Fruit fly (Drosophila melanogaster) whole organism, wandering third instar larva: Measurements from ENCODE around the gene SLC22A.

ENCODE experiments used
- CG32264 ChIP-seq: fragments of 200-800 bp; sonication (Bioruptor generic); optimal IDR thresholded peaks from 2 replicates; lab custom pipeline; 2016; ENCODE audit warnings: missing biosample characterization, missing genetic modification characterization
- CG9705 ChIP-seq: fragments of 200-800 bp; sonication (Bioruptor generic); optimal IDR thresholded peaks from 2 replicates; lab custom pipeline; 2018; ENCODE audit warnings: missing biosample characterization, mild to moderate bottlenecking, missing genetic modification characterization
- CrebA ChIP-seq: fragments of 200-800 bp; sonication (Bioruptor generic); optimal IDR thresholded peaks from 2 replicates; lab custom pipeline; 2016; ENCODE audit warnings: missing biosample characterization, mild to moderate bottlenecking, missing genetic modification characterization, borderline replicate concordance
- Dfd ChIP-seq: fragments of >200 bp; optimal IDR thresholded peaks from 2 replicates; lab custom pipeline; 2017; ENCODE audit warnings: missing biosample characterization, missing genetic modification characterization
- Dif ChIP-seq: fragments of 200-275, 200-300 bp; sonication (Bioruptor generic); optimal IDR thresholded peaks from 2 replicates; lab custom pipeline; 2018; ENCODE audit warnings: missing biosample characterization, missing genetic modification characterization; ENCODE audit not compliant: partially characterized antibody
- GATAd ChIP-seq: sonication (Bioruptor generic); optimal IDR thresholded peaks from 2 replicates; lab custom pipeline; 2016; ENCODE audit warnings: missing biosample characterization, missing genetic modification characterization
- HLH106 ChIP-seq: fragments of 200-800 bp; optimal IDR thresholded peaks from 3 replicates; lab custom pipeline; 2019; ENCODE audit warnings: missing biosample characterization, mild to moderate bottlenecking, missing genetic modification characterization, moderate library complexity
- Hr78 ChIP-seq: fragments of >200 bp; optimal IDR thresholded peaks from 2 replicates; lab custom pipeline; 2017; ENCODE audit warnings: missing biosample characterization, missing genetic modification characterization
- Hr83 ChIP-seq: fragments of 200-300 bp; sonication (Bioruptor generic); optimal IDR thresholded peaks from 2 replicates; lab custom pipeline; 2016; ENCODE audit warnings: missing biosample characterization, mild to moderate bottlenecking, missing genetic modification characterization, moderate library complexity; ENCODE audit not compliant: poor library complexity, severe bottlenecking
- Mio ChIP-seq: sonication (Bioruptor generic); optimal IDR thresholded peaks from 2 replicates; lab custom pipeline; 2016; ENCODE audit warnings: missing biosample characterization, missing genetic modification characterization
- N ChIP-seq: fragments of >200 bp; optimal IDR thresholded peaks from 2 replicates; lab custom pipeline; 2018; ENCODE audit warnings: missing biosample characterization, missing external identifiers, missing genetic modification characterization
- OdsH ChIP-seq: fragments of 200-800 bp; sonication (Bioruptor generic); optimal IDR thresholded peaks from 2 replicates; lab custom pipeline; 2016; ENCODE audit warnings: missing biosample characterization, mild to moderate bottlenecking, missing genetic modification characterization
- Rel ChIP-seq, 2 experiments: fragments of 200-800 bp; sonication (Bioruptor generic) in 1 of 2; optimal IDR thresholded peaks; 2 replicates in 1 of 2; 3 replicates in 1 of 2; lab custom pipeline; 2016 to 2019; ENCODE audit warnings: mild to moderate bottlenecking in 2 of 2, missing biosample characterization in 2 of 2, missing genetic modification characterization in 2 of 2, moderate library complexity in 1 of 2
- Sp1 ChIP-seq: fragments of 200-800 bp; sonication (Bioruptor generic); optimal IDR thresholded peaks from 3 replicates; lab custom pipeline; 2019; ENCODE audit warnings: missing biosample characterization, mild to moderate bottlenecking, missing genetic modification characterization, moderate library complexity
- Vsx2 ChIP-seq: fragments of 200-300, 225-300 bp; sonication (Bioruptor generic); optimal IDR thresholded peaks from 2 replicates; lab custom pipeline; 2018; ENCODE audit warnings: missing biosample characterization, missing genetic modification characterization; ENCODE audit not compliant: partially characterized antibody
- dl ChIP-seq, 2 experiments: fragments of 175-275, 200-275 bp in 1 of 2; fragments of 200-275 bp in 1 of 2; sonication (Bioruptor generic); optimal IDR thresholded peaks; lab custom pipeline; 2018; ENCODE audit warnings: mild to moderate bottlenecking in 2 of 2, missing biosample characterization in 2 of 2, missing genetic modification characterization in 2 of 2, moderate library complexity in 2 of 2; ENCODE audit not compliant: partially characterized antibody in 2 of 2, insufficient read depth in 1 of 2
- dmrt93B ChIP-seq: fragments of 200-800 bp; sonication (Bioruptor generic); optimal IDR thresholded peaks from 2 replicates; lab custom pipeline; 2018; ENCODE audit warnings: missing biosample characterization, mild to moderate bottlenecking, missing genetic modification characterization
- dsf ChIP-seq: sonication (Bioruptor generic); optimal IDR thresholded peaks from 2 replicates; lab custom pipeline; 2016; ENCODE audit warnings: missing biosample characterization, missing genetic modification characterization, borderline replicate concordance
- ey ChIP-seq: fragments of 200-800 bp; sonication (Bioruptor generic); optimal IDR thresholded peaks from 2 replicates; lab custom pipeline; 2016; ENCODE audit warnings: missing biosample characterization, missing genetic modification characterization
- foxo ChIP-seq, 2 experiments: fragments of 200-800 bp; sonication (Bioruptor generic); optimal IDR thresholded peaks; 2 replicates in 1 of 2; 3 replicates in 1 of 2; lab custom pipeline; 2016 to 2017; ENCODE audit warnings: missing biosample characterization in 2 of 2, missing genetic modification characterization in 2 of 2
- fru ChIP-seq: fragments of 200-800 bp; sonication (Bioruptor generic); optimal IDR thresholded peaks from 3 replicates; lab custom pipeline; 2016; ENCODE audit warnings: missing biosample characterization, mild to moderate bottlenecking, missing genetic modification characterization
- h ChIP-seq: fragments of 200-800 bp; sonication (Bioruptor generic); optimal IDR thresholded peaks from 3 replicates; lab custom pipeline; 2016; ENCODE audit warnings: missing biosample characterization, mild to moderate bottlenecking, missing genetic modification characterization
- jim ChIP-seq: fragments of 175-275, 200-325 bp; sonication (Bioruptor generic); optimal IDR thresholded peaks from 2 replicates; lab custom pipeline; 2016; ENCODE audit warnings: missing biosample characterization, mild to moderate bottlenecking, missing genetic modification characterization
- lola ChIP-seq: fragments of >200 bp; optimal IDR thresholded peaks from 2 replicates; lab custom pipeline; 2017; ENCODE audit warnings: missing biosample characterization, missing genetic modification characterization
- pan ChIP-seq: fragments of >200 bp; optimal IDR thresholded peaks from 2 replicates; lab custom pipeline; 2017
- psq ChIP-seq: fragments of 200-800 bp; sonication (Bioruptor generic); optimal IDR thresholded peaks from 3 replicates; lab custom pipeline; 2017; ENCODE audit warnings: missing biosample characterization, mild to moderate bottlenecking, missing genetic modification characterization, moderate library complexity
- rgr ChIP-seq: fragments of 200-800 bp; sonication (Bioruptor generic); optimal IDR thresholded peaks from 3 replicates; lab custom pipeline; 2016; ENCODE audit warnings: missing biosample characterization, mild to moderate bottlenecking, missing genetic modification characterization
- sage ChIP-seq: fragments of 200-800 bp; sonication (Bioruptor generic); optimal IDR thresholded peaks from 2 replicates; lab custom pipeline; 2016; ENCODE audit warnings: missing biosample characterization, mild to moderate bottlenecking, missing genetic modification characterization
- sv ChIP-seq: fragments of 200-800 bp; sonication (Bioruptor generic); optimal IDR thresholded peaks from 3 replicates; lab custom pipeline; 2016; ENCODE audit warnings: missing biosample characterization, missing genetic modification characterization
- usp ChIP-seq: fragments of >200 bp; optimal IDR thresholded peaks from 2 replicates; lab custom pipeline; 2017; ENCODE audit warnings: missing biosample characterization, missing genetic modification characterization
- woc ChIP-seq: sonication (Bioruptor generic); optimal IDR thresholded peaks from 2 replicates; lab custom pipeline; 2016; ENCODE audit warnings: missing biosample characterization, mild to moderate bottlenecking, missing genetic modification characterization

Gene SLC22A

dm6 chr3L:21954474-21955321 is 20.2 kb downstream of the SLC22A start, which contains the start of gene CG7458:
TSS of gene CG7458 (plus strand) at chr3L:21955110.
- TF ChIP-seq CG32264 (GFP tag; lab: Kevin White, UChicago), result no peak
- TF ChIP-seq fru, result peak; percentile 35
- no peak for TF ChIP-seq lola
- peak; percentile 58 for TF ChIP-seq h (GFP tag; lab: Kevin White, UChicago)
- no peak for TF ChIP-seq Hr78 (GFP tag; lab: Kevin White, UChicago)
- TF ChIP-seq sage, result no peak
- TF ChIP-seq Dif (GFP tag; lab: Kevin White, UChicago), result peak; percentile 46
- no peak for TF ChIP-seq CG9705 (GFP tag; lab: Kevin White, UChicago)
- TF ChIP-seq foxo (GFP tag; optimal IDR thresholded peaks at IDR 0.05; lab: Kevin White, UChicago), result peak in 1 of 2 experiments; percentile 46
- peak; percentile 5 for TF ChIP-seq ey (GFP tag; lab: Kevin White, UChicago)
- peak; percentile 52 for TF ChIP-seq pan (lab: Kevin White, UChicago)
- TF ChIP-seq Dfd, result no peak
- no peak for TF ChIP-seq dmrt93B
- TF ChIP-seq rgr, result peak; percentile 24
- TF ChIP-seq N, result no peak
- TF ChIP-seq dl (GFP tag; optimal IDR thresholded peaks at IDR 0.05; lab: Kevin White, UChicago; ENCODE audit: insufficient read depth in 1 of 2, partially characterized antibody in 2 of 2), result peak in 1 of 2 experiments; percentile 13
- TF ChIP-seq, all 38 proteins: peak for 8

dm6 chr3L:21961892-21962518 is 27.5 kb downstream of the SLC22A start, which contains the start of gene Chs2:
TSS of gene Chs2 (plus strand) at chr3L:21962401.
- TF ChIP-seq sage (no peak), ey (GFP tag; lab: Kevin White, UChicago) (no peak), N (no peak), HLH106 (tag; lab: Kevin White, UChicago) (no peak), Hr83 (GFP tag; lab: Kevin White, UChicago) (no peak), Hr78 (GFP tag; lab: Kevin White, UChicago) (no peak), psq (GFP tag; lab: Kevin White, UChicago) (no peak), sv (GFP tag; lab: Kevin White, UChicago) (no peak), CG32264 (GFP tag; lab: Kevin White, UChicago) (no peak), CrebA (GFP tag; lab: Kevin White, UChicago) (no peak), Vsx2 (GFP tag; lab: Kevin White, UChicago) (no peak), CG9705 (GFP tag; lab: Kevin White, UChicago) (no peak), Dfd (no peak), Mio (GFP tag; lab: Kevin White, UChicago) (no peak), jim (GFP tag; lab: Kevin White, UChicago) (no peak), dl (GFP tag; optimal IDR thresholded peaks at IDR 0.05; lab: Kevin White, UChicago; ENCODE audit: insufficient read depth in 1 of 2, partially characterized antibody in 2 of 2) (no peak)

- TF ChIP-seq Dfd, result no peak
- no peak for TF ChIP-seq foxo (GFP tag; optimal IDR thresholded peaks at IDR 0.05; lab: Kevin White, UChicago)
- TF ChIP-seq fru, result no peak
- TF ChIP-seq dl (GFP tag; optimal IDR thresholded peaks at IDR 0.05; lab: Kevin White, UChicago; ENCODE audit: insufficient read depth in 1 of 2, partially characterized antibody in 2 of 2), result no peak
- TF ChIP-seq GATAd, result no peak
- TF ChIP-seq Rel (GFP tag; optimal IDR thresholded peaks at IDR 0.05; lab: Kevin White, UChicago), result no peak
- TF ChIP-seq Rel (tag; optimal IDR thresholded peaks at IDR 0.05; lab: Kevin White, UChicago), result no peak
- no peak for TF ChIP-seq usp (GFP tag; lab: Kevin White, UChicago)
- TF ChIP-seq OdsH (GFP tag; lab: Kevin White, UChicago), result no peak
- TF ChIP-seq CrebA (GFP tag; lab: Kevin White, UChicago), result no peak
- TF ChIP-seq jim (GFP tag; lab: Kevin White, UChicago), result no peak
These were observed 28.8 kb downstream of the SLC22A start for dm6 chr3L:21963293-21963692.

- TF ChIP-seq HLH106 (tag; lab: Kevin White, UChicago), result no peak
- TF ChIP-seq Vsx2 (GFP tag; lab: Kevin White, UChicago), result peak; percentile 51
- TF ChIP-seq lola, result no peak
- TF ChIP-seq dsf (GFP tag; lab: Kevin White, UChicago), result no peak
- TF ChIP-seq h (GFP tag; lab: Kevin White, UChicago), result peak; percentile 16
- TF ChIP-seq sv (GFP tag; lab: Kevin White, UChicago), result no peak
- peak; percentile 31 for TF ChIP-seq Hr83 (GFP tag; lab: Kevin White, UChicago)
- TF ChIP-seq Dif (GFP tag; lab: Kevin White, UChicago), result peak; percentile 3
- TF ChIP-seq Rel (GFP tag; optimal IDR thresholded peaks at IDR 0.05; lab: Kevin White, UChicago), result no peak
- TF ChIP-seq Rel (tag; optimal IDR thresholded peaks at IDR 0.05; lab: Kevin White, UChicago), result peak; percentile 82
- TF ChIP-seq CrebA (GFP tag; lab: Kevin White, UChicago), result peak; percentile 29
- TF ChIP-seq Sp1 (GFP tag; lab: Kevin White, UChicago), result no peak
- no peak for TF ChIP-seq woc (GFP tag; lab: Kevin White, UChicago)
These were observed 37.2 kb downstream of the SLC22A start, which contains the start of gene P5CS for dm6 chr3L:21971735-21972134. TSS of gene P5CS (plus strand) at chr3L:21972002.
